Fruit fly (Drosophila melanogaster): ENCODE data around the gene Lcp65Af.
A peak's percentile ranks its signal among the peaks of the same experiment; 100 is the strongest.

Lcp65Af gene

dm6 chr3L:6094697-6095096 lies 41.9 kb downstream of the Lcp65Af start, which contains the start of the genes CG10467 and loj (continued):
- peak; percentile 79 for TF ChIP-seq CG9876 (GFP tag; optimal IDR thresholded peaks at IDR 0.05)
- peak; percentile 81 for TF ChIP-seq bowl (GFP tag; IDR thresholded peaks at IDR 0.05)
- TF ChIP-seq CG34376 (GFP tag; optimal IDR thresholded peaks at IDR 0.05) = peak; percentile 75
- TF ChIP-seq dmrt11E (tag; optimal IDR thresholded peaks at IDR 0.05) = peak; percentile 98
- TF ChIP-seq yki (optimal IDR thresholded peaks at IDR 0.05) = no peak
- TF ChIP-seq nerfin-1 (tag; optimal IDR thresholded peaks at IDR 0.05) = peak; percentile 93
- TF ChIP-seq CG10979 (tag; optimal IDR thresholded peaks at IDR 0.05) = peak; percentile 94
- TF ChIP-seq chinmo (GFP tag; IDR thresholded peaks at IDR 0.05; ENCODE audit: partially characterized antibody) = no peak
- TF ChIP-seq Atf-2 (GFP tag; optimal IDR thresholded peaks at IDR 0.05) = peak; percentile 60
- peak; percentile 94 for TF ChIP-seq gsb-n (tag; optimal IDR thresholded peaks at IDR 0.05)
- TF ChIP-seq CG4707 (GFP tag; optimal IDR thresholded peaks at IDR 0.05) = peak; percentile 73
- TF ChIP-seq CG10321 (GFP tag; IDR thresholded peaks at IDR 0.05) = peak; percentile 57; the same call in 1 of the 2 replicates
- peak; percentile 80 to 98 for TF ChIP-seq dpn (GFP tag; optimal IDR thresholded peaks at IDR 0.05)
- peak; percentile 84 for TF ChIP-seq Dll (GFP tag; IDR thresholded peaks at IDR 0.05; ENCODE audit: partially characterized antibody)
- no peak for TF ChIP-seq zf30C (GFP tag; optimal IDR thresholded peaks at IDR 0.05)
- peak; percentile 98 for TF ChIP-seq Gug (GFP tag; IDR thresholded peaks at IDR 0.05)
- TF ChIP-seq Sry-β (GFP tag; optimal IDR thresholded peaks at IDR 0.05) = peak; percentile 37
- TF ChIP-seq CG16815 (GFP tag; optimal IDR thresholded peaks at IDR 0.05) = peak; percentile 98
- peak; percentile 77; the same call in 1 of the 2 replicates for TF ChIP-seq aop (GFP tag; IDR thresholded peaks at IDR 0.05)
- peak; percentile 90 for TF ChIP-seq Fer1 (GFP tag; optimal IDR thresholded peaks at IDR 0.05)
- peak; percentile 89 for TF ChIP-seq CG8388 (GFP tag; optimal IDR thresholded peaks at IDR 0.05)
- TF ChIP-seq D19A (tag; optimal IDR thresholded peaks at IDR 0.05) = peak; percentile 87
- TF ChIP-seq pum (GFP tag; optimal IDR thresholded peaks at IDR 0.05) = peak; percentile 83
- TF ChIP-seq CG5953 (GFP tag; IDR thresholded peaks at IDR 0.05) = peak; percentile 86; the same call in 1 of the 2 replicates
- TF ChIP-seq CG14965 (GFP tag; optimal IDR thresholded peaks at IDR 0.05; ENCODE audit: borderline replicate concordance) = no peak
- peak; percentile 78 for TF ChIP-seq Bdp1 (GFP tag; optimal IDR thresholded peaks at IDR 0.05)
- TF ChIP-seq CG10274 (GFP tag; optimal IDR thresholded peaks at IDR 0.05) = peak; percentile 64
- peak; percentile 56 for TF ChIP-seq Side (GFP tag; optimal IDR thresholded peaks at IDR 0.05)
- TF ChIP-seq CkIIα-i1 (GFP tag; IDR thresholded peaks at IDR 0.05) = peak; percentile 84
- peak; percentile 81 for TF ChIP-seq exex (tag; optimal IDR thresholded peaks at IDR 0.05)
- peak; percentile 98 for TF ChIP-seq sob (GFP tag; IDR thresholded peaks at IDR 0.05)
- peak; percentile 91 for TF ChIP-seq Oaz (GFP tag; IDR thresholded peaks at IDR 0.05)
- no peak for TF ChIP-seq eyg (GFP tag; optimal IDR thresholded peaks at IDR 0.05)
- TF ChIP-seq kni (GFP tag; optimal IDR thresholded peaks at IDR 0.05) = peak; percentile 77
- peak; percentile 95 for TF ChIP-seq CG2120 (GFP tag; optimal IDR thresholded peaks at IDR 0.05)
- TF ChIP-seq CG7786 (GFP tag; optimal IDR thresholded peaks at IDR 0.05) = peak; percentile 83
- TF ChIP-seq HLH3B (GFP tag; IDR thresholded peaks at IDR 0.05) = peak; percentile 97
- TF ChIP-seq danr (GFP tag; IDR thresholded peaks at IDR 0.05) = peak; percentile 93
- peak; percentile 85 for TF ChIP-seq CG13624 (GFP tag; optimal IDR thresholded peaks at IDR 0.05)
- peak; percentile 93 for TF ChIP-seq Dek (tag; optimal IDR thresholded peaks at IDR 0.05)
- TF ChIP-seq stwl (tag; optimal IDR thresholded peaks at IDR 0.05) = peak; percentile 89
- TF ChIP-seq CG17328 (GFP tag; IDR thresholded peaks at IDR 0.05) = peak; percentile 96
- peak; percentile 87 for TF ChIP-seq C15 (GFP tag; IDR thresholded peaks at IDR 0.05)
- peak; percentile 87 for TF ChIP-seq CG11723 (GFP tag; optimal IDR thresholded peaks at IDR 0.05)
- TF ChIP-seq CG18262 (tag; optimal IDR thresholded peaks at IDR 0.05) = peak; percentile 92
- no peak for TF ChIP-seq CG1832 (GFP tag; optimal IDR thresholded peaks at IDR 0.05)
- TF ChIP-seq CG8478 (optimal IDR thresholded peaks at IDR 0.05) = no peak
- peak; percentile 63 for TF ChIP-seq hbn (GFP tag; IDR thresholded peaks at IDR 0.05; ENCODE audit: partially characterized antibody)
- no peak for TF ChIP-seq hth (optimal IDR thresholded peaks at IDR 0.05)
- peak; percentile 81 for TF ChIP-seq kah (GFP tag; optimal IDR thresholded peaks at IDR 0.05)
- peak; percentile 72 for TF ChIP-seq CG2875 (GFP tag; optimal IDR thresholded peaks at IDR 0.05)
- TF ChIP-seq abd-A (tag; optimal IDR thresholded peaks at IDR 0.05) = no peak

All from whole organism, embryonic.